Worm (Caenorhabditis elegans) whole organism, L4 larva: ENCODE data around the gene F59F5.7.

Experiments used
- F26F4.8 ChIP-seq: fragments of 200-800 bp; sonication (Bioruptor generic); conservative IDR thresholded peaks from 2 replicates; pipeline ENCODE4 v1.3.6; 2022; ENCODE audit warnings: missing genetic modification characterization, missing compliant biosample characterization
- F37D6.2 ChIP-seq: sonication (generic microtip); optimal IDR thresholded peaks from 2 replicates; lab custom pipeline; 2016; ENCODE audit warnings: mild to moderate bottlenecking, missing genetic modification characterization, missing compliant biosample characterization
- T20F7.1 ChIP-seq: fragments of 200-800 bp; sonication (Bioruptor generic); optimal IDR thresholded peaks from 2 replicates; lab custom pipeline; 2018; ENCODE audit warnings: mild to moderate bottlenecking, missing genetic modification characterization, missing compliant biosample characterization
- T26A8.4 ChIP-seq: fragments of 200-800 bp; sonication (Bioruptor generic); IDR thresholded peaks from 2 replicates; pipeline ENCODE4 v1.3.6; 2022; ENCODE audit warnings: missing genetic modification characterization, missing compliant biosample characterization
- Y75B8A.6 ChIP-seq: fragments of 200-800 bp; sonication (Bioruptor generic); IDR thresholded peaks from 2 replicates; pipeline ENCODE4 v1.3.6; 2022; ENCODE audit warnings: missing genetic modification reagents, missing genetic modification characterization, missing compliant biosample characterization
- ZK337.2 ChIP-seq: fragments of 200-800 bp; sonication (Bioruptor generic); IDR thresholded peaks from 2 replicates; pipeline ENCODE4 v1.3.6; 2022; ENCODE audit warnings: missing genetic modification reagents, missing genetic modification characterization, missing compliant biosample characterization
- ama-1 ChIP-seq: fragments of 150-350 bp; optimal IDR thresholded peaks from 2 replicates; lab custom pipeline; 2014; ENCODE audit warnings: inconsistent platforms, mixed read lengths
- arid-1 ChIP-seq: fragments of 200-800 bp; sonication (Bioruptor generic); conservative IDR thresholded peaks from 2 replicates; pipeline ENCODE4 v1.3.6; 2022; ENCODE audit warnings: missing genetic modification reagents, missing genetic modification characterization, missing compliant biosample characterization
- ceh-20 ChIP-seq: fragments of 200-800 bp; sonication (Bioruptor generic); IDR thresholded peaks from 2 replicates; pipeline ENCODE4 v1.3.6; 2022; ENCODE audit warnings: missing genetic modification reagents, missing genetic modification characterization, missing compliant biosample characterization
- ceh-28 ChIP-seq: fragments of 150-350 bp; optimal IDR thresholded peaks from 2 replicates; lab custom pipeline; 2014; ENCODE audit warnings: missing biosample characterization, missing genetic modification reagents, missing genetic modification characterization
- ceh-32 ChIP-seq: sonication (generic microtip); optimal IDR thresholded peaks from 2 replicates; lab custom pipeline; 2016; ENCODE audit warnings: mild to moderate bottlenecking, missing genetic modification characterization, missing compliant biosample characterization; ENCODE audit not compliant: poor library complexity
- ceh-44 ChIP-seq: fragments of 200-800 bp; sonication (Bioruptor generic); IDR thresholded peaks from 2 replicates; pipeline ENCODE4 v1.3.6; 2022; ENCODE audit warnings: missing genetic modification reagents, missing genetic modification characterization, missing compliant biosample characterization
- ceh-82 ChIP-seq: sonication (generic microtip); optimal IDR thresholded peaks from 2 replicates; lab custom pipeline; 2017; ENCODE audit warnings: missing biosample characterization, missing genetic modification characterization
- ces-1 ChIP-seq: fragments of 150-350 bp; sonication (generic microtip); optimal IDR thresholded peaks from 4 replicates; lab custom pipeline; 2014; ENCODE audit warnings: missing biosample characterization, missing genetic modification reagents, missing genetic modification characterization
- cey-2 ChIP-seq: sonication (generic microtip); optimal IDR thresholded peaks from 3 replicates; lab custom pipeline; 2017; ENCODE audit warnings: missing genetic modification characterization, mild to moderate bottlenecking, missing compliant biosample characterization, antibody characterized with exemption, borderline replicate concordance; ENCODE audit not compliant: insufficient read depth
- ctbp-1 ChIP-seq: fragments of 200-800 bp; sonication (Bioruptor generic); IDR thresholded peaks from 2 replicates; pipeline ENCODE4 v1.3.6; 2022; ENCODE audit warnings: missing genetic modification reagents, missing genetic modification characterization, missing compliant biosample characterization
- daf-12 ChIP-seq: fragments of 150-350 bp; optimal IDR thresholded peaks from 2 replicates; lab custom pipeline; 2014; ENCODE audit warnings: missing biosample characterization, missing genetic modification reagents, missing genetic modification characterization
- dpl-1 ChIP-seq: fragments of 150-350 bp; optimal IDR thresholded peaks from 2 replicates; lab custom pipeline; 2014; ENCODE audit warnings: missing biosample characterization, missing genetic modification reagents, missing genetic modification characterization
- duxl-1 ChIP-seq: sonication (generic microtip); optimal IDR thresholded peaks from 2 replicates; lab custom pipeline; 2016; ENCODE audit warnings: mild to moderate bottlenecking, missing genetic modification characterization, moderate library complexity, missing compliant biosample characterization; ENCODE audit not compliant: poor library complexity
- egl-43 ChIP-seq: fragments of 200-800 bp; sonication (Bioruptor generic); IDR thresholded peaks from 2 replicates; pipeline ENCODE4 v1.3.6; 2022; ENCODE audit warnings: missing genetic modification reagents, missing genetic modification characterization, missing compliant biosample characterization
- fos-1 ChIP-seq: fragments of 150-350 bp; optimal IDR thresholded peaks from 2 replicates; lab custom pipeline; 2014; ENCODE audit warnings: missing biosample characterization, missing genetic modification characterization
- gei-8 ChIP-seq: fragments of 200-800 bp; sonication (Bioruptor generic); optimal IDR thresholded peaks from 2 replicates; lab custom pipeline; 2018; ENCODE audit warnings: mild to moderate bottlenecking, missing genetic modification characterization, missing compliant biosample characterization
- hlh-30 ChIP-seq: sonication (generic microtip); optimal IDR thresholded peaks from 2 replicates; lab custom pipeline; 2017; ENCODE audit warnings: antibody characterized with exemption, mild to moderate bottlenecking, missing genetic modification characterization, missing compliant biosample characterization; ENCODE audit not compliant: insufficient read depth
- jun-1 ChIP-seq: fragments of 150-350 bp; optimal IDR thresholded peaks from 2 replicates; lab custom pipeline; 2014; ENCODE audit warnings: missing biosample characterization, missing genetic modification reagents, missing genetic modification characterization
- lin-15B ChIP-seq: fragments of 150-350 bp; sonication (generic microtip); optimal IDR thresholded peaks from 3 replicates; lab custom pipeline; 2014; ENCODE audit warnings: missing biosample characterization, missing genetic modification characterization
- lin-29 ChIP-seq: fragments of 200-800 bp; sonication (Bioruptor generic); IDR thresholded peaks from 2 replicates; pipeline ENCODE4 v1.3.6; 2022; ENCODE audit warnings: missing genetic modification reagents, missing genetic modification characterization, missing compliant biosample characterization
- lin-39 ChIP-seq: fragments of 150-350 bp; optimal IDR thresholded peaks from 2 replicates; lab custom pipeline; 2014; ENCODE audit warnings: missing biosample characterization, missing genetic modification reagents, missing genetic modification characterization
- madf-5 ChIP-seq, 2 experiments: fragments of 200-800 bp; sonication (Bioruptor generic); IDR thresholded peaks; 2 replicates each; pipeline ENCODE4 v1.3.6; 2022; ENCODE audit warnings: missing compliant biosample characterization in 2 of 2, missing genetic modification characterization in 2 of 2
- mdl-1 ChIP-seq, 2 experiments: fragments of 150-350 bp in 1 of 2; sonication (generic microtip) in 1 of 2; optimal IDR thresholded peaks; 2 replicates each; lab custom pipeline; 2014 to 2017; ENCODE audit warnings: missing biosample characterization in 2 of 2, missing genetic modification characterization in 2 of 2
- mes-2 ChIP-seq: sonication (generic microtip); optimal IDR thresholded peaks from 2 replicates; lab custom pipeline; 2016; ENCODE audit warnings: missing genotype, mild to moderate bottlenecking, missing genetic modification characterization, missing compliant biosample characterization; ENCODE audit not compliant: poor library complexity, severe bottlenecking
- nhr-10 ChIP-seq: fragments of 150-350 bp; optimal IDR thresholded peaks from 2 replicates; lab custom pipeline; 2014; ENCODE audit warnings: missing biosample characterization, missing genetic modification characterization
- nhr-11 ChIP-seq: fragments of 150-350 bp; optimal IDR thresholded peaks from 2 replicates; lab custom pipeline; 2014; ENCODE audit warnings: missing biosample characterization, missing genetic modification characterization
- nhr-111 ChIP-seq: fragments of 200-800 bp; sonication (Bioruptor generic); optimal IDR thresholded peaks from 2 replicates; lab custom pipeline; 2018; ENCODE audit warnings: mild to moderate bottlenecking, missing genetic modification characterization, missing compliant biosample characterization
- nhr-28 ChIP-seq: fragments of 150-350 bp; optimal IDR thresholded peaks from 2 replicates; lab custom pipeline; 2014; ENCODE audit warnings: missing biosample characterization, missing genetic modification characterization
- nhr-41 ChIP-seq: fragments of 200-800 bp; sonication (Bioruptor generic); IDR thresholded peaks from 2 replicates; pipeline ENCODE4 v1.3.6; 2022; ENCODE audit warnings: missing genetic modification reagents, missing genetic modification characterization, missing compliant biosample characterization
- nhr-42 ChIP-seq: fragments of 200-800 bp; sonication (Bioruptor generic); IDR thresholded peaks from 2 replicates; pipeline ENCODE4 v1.3.6; 2022; ENCODE audit warnings: missing genetic modification characterization, missing compliant biosample characterization
- nhr-76 ChIP-seq: fragments of 150-350 bp; optimal IDR thresholded peaks from 2 replicates; lab custom pipeline; 2014; ENCODE audit warnings: missing biosample characterization, missing genetic modification characterization
- nhr-77 ChIP-seq: fragments of 150-350 bp; optimal IDR thresholded peaks from 2 replicates; lab custom pipeline; 2014; ENCODE audit warnings: missing biosample characterization, missing genetic modification characterization
- pqm-1 ChIP-seq: sonication (generic microtip); optimal IDR thresholded peaks from 2 replicates; lab custom pipeline; 2017; ENCODE audit warnings: missing biosample characterization, missing genetic modification characterization
- rbr-2 ChIP-seq: sonication (generic microtip); optimal IDR thresholded peaks from 2 replicates; lab custom pipeline; 2016; ENCODE audit warnings: missing genotype, missing genetic modification characterization, missing compliant biosample characterization
- sdz-12 ChIP-seq: fragments of 200-800 bp; sonication (Bioruptor generic); optimal IDR thresholded peaks from 2 replicates; lab custom pipeline; 2018; ENCODE audit warnings: mild to moderate bottlenecking, missing genetic modification characterization, missing compliant biosample characterization
- set-16 ChIP-seq: fragments of 200-800 bp; sonication (Bioruptor generic); IDR thresholded peaks from 2 replicates; pipeline ENCODE4 v1.3.6; 2022; ENCODE audit warnings: missing genetic modification reagents, missing genetic modification characterization, missing compliant biosample characterization
- snpc-1.2 ChIP-seq: fragments of 200-800 bp; sonication (Bioruptor generic); IDR thresholded peaks from 2 replicates; pipeline ENCODE4 v1.3.6; 2022; ENCODE audit warnings: missing genetic modification reagents, missing genetic modification characterization, missing compliant biosample characterization
- snpc-4 ChIP-seq: fragments of 150-350 bp; optimal IDR thresholded peaks from 2 replicates; lab custom pipeline; 2014; ENCODE audit warnings: missing biosample characterization, missing genetic modification characterization
- spr-3 ChIP-seq: fragments of 200-800 bp; sonication (Bioruptor generic); optimal IDR thresholded peaks from 2 replicates; lab custom pipeline; 2018; ENCODE audit warnings: mild to moderate bottlenecking, missing genetic modification characterization, missing compliant biosample characterization
- tag-97 ChIP-seq: fragments of 200-800 bp; sonication (Bioruptor generic); IDR thresholded peaks from 2 replicates; pipeline ENCODE4 v1.3.6; 2022; ENCODE audit warnings: missing genetic modification characterization, missing compliant biosample characterization
- vab-7 ChIP-seq: fragments of 200-800 bp; sonication (Bioruptor generic); IDR thresholded peaks from 2 replicates; pipeline ENCODE4 v1.3.6; 2022; ENCODE audit warnings: missing genetic modification reagents, missing genetic modification characterization, missing compliant biosample characterization
- zag-1 ChIP-seq: fragments of 150-350 bp; optimal IDR thresholded peaks from 2 replicates; lab custom pipeline; 2014; ENCODE audit warnings: missing biosample characterization, missing genetic modification characterization
- zfp-3 ChIP-seq: fragments of 200-800 bp; sonication (Bioruptor generic); conservative IDR thresholded peaks from 2 replicates; pipeline ENCODE4 v1.3.6; 2022; ENCODE audit warnings: missing genetic modification reagents, missing genetic modification characterization, missing compliant biosample characterization
- ztf-11 ChIP-seq: fragments of 150-350 bp; optimal IDR thresholded peaks from 2 replicates; lab custom pipeline; 2014; ENCODE audit warnings: missing biosample characterization, missing genetic modification characterization

The F59F5.7 gene

DNA sequence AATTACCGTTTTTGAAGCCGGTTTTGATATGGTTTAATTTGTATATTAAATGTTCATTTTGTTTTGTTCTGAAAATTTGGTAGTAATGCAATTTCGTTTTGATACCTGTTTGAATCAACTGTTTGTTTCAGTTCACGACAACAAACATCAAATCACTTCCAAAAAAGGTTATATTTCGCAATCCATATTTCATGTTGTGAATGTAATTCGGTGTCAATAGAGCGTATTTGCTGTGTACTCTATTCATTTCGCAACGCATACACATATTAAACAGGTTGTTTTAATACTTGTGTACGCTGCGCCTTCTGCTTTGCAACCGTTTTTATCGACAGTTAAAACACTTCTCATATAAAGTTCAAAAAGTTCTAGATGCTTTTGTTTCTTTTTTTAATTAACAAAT is 17.1 kb downstream of the F59F5.7 start (continued):
- TF ChIP-seq F37D6.2 (no peak), fos-1 (no peak), Y75B8A.6 (GFP tag; lab: Robert Waterston, UW) (no peak), lin-15B (no peak), ceh-32 (no peak), zfp-3 (no peak), madf-5 (GFP tag; IDR thresholded peaks at IDR 0.05; lab: Robert Waterston, UW) (no peak), pqm-1 (tag; lab: Kevin White, UChicago) (peak; percentile 46), egl-43 (GFP tag; lab: Robert Waterston, UW) (no peak), ZK337.2 (no peak), gei-8 (GFP tag; lab: Kevin White, UChicago) (no peak), dpl-1 (GFP tag; lab: Kevin White, UChicago) (peak; percentile 23), T26A8.4 (GFP tag; lab: Robert Waterston, UW) (no peak), nhr-10 (no peak), nhr-42 (GFP tag; lab: Robert Waterston, UW) (no peak), lin-29 (GFP tag; lab: Robert Waterston, UW) (no peak), ceh-20 (no peak), ceh-82 (no peak), tag-97 (GFP tag; lab: Robert Waterston, UW) (no peak), ama-1 (no peak), rbr-2 (tag; lab: Kevin White, UChicago) (peak; percentile 5), ceh-28 (no peak), vab-7 (GFP tag; lab: Robert Waterston, UW) (no peak), zag-1 (tag; lab: Kevin White, UChicago) (no peak), nhr-41 (GFP tag; lab: Robert Waterston, UW) (no peak), mes-2 (tag; lab: Kevin White, UChicago) (peak; percentile 75), hlh-30 (tag; lab: Kevin White, UChicago) (no peak), daf-12 (tag; lab: Kevin White, UChicago) (no peak), sdz-12 (GFP tag; lab: Kevin White, UChicago) (no peak), mdl-1 (tag; optimal IDR thresholded peaks at IDR 0.05; lab: Kevin White, UChicago) (no peak), spr-3 (no peak), nhr-77 (tag; lab: Kevin White, UChicago) (peak; percentile 91), snpc-4 (no peak)

DNA sequence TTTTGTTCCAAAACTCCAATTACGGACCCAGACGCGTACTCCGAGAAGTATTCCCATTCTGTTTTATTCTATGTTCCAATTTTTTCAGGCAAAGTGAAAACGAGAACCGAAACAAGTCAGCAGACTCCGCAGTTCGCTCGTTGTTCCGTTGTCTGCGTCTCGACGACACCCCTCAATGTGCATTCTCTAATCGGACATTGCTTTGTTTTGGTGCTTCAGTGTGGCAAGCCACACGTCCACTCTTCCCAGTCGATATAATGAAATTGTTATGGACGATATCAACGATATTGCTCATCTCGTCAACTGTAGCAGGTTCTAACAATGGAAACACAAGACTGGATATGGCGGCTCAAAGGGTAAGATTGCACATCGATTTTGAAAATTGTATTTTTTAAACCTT is 17.6 kb downstream of the F59F5.7 start, which contains the start of gene nhx-5:
TSS of gene nhx-5 (plus strand) at position 82 of the 400 bp plus-strand sequence.
- TF ChIP-seq T26A8.4 (GFP tag; lab: Robert Waterston, UW), result no peak
- TF ChIP-seq mes-2 (tag; lab: Kevin White, UChicago), result peak; percentile 4
- no peak for TF ChIP-seq nhr-76 (tag; lab: Kevin White, UChicago)
- TF ChIP-seq hlh-30 (tag; lab: Kevin White, UChicago), result peak; percentile 31
- TF ChIP-seq ces-1 (GFP tag; lab: Kevin White, UChicago), result no peak
- no peak for TF ChIP-seq cey-2
- no peak for TF ChIP-seq set-16
- no peak for TF ChIP-seq duxl-1 (tag; lab: Kevin White, UChicago)

DNA sequence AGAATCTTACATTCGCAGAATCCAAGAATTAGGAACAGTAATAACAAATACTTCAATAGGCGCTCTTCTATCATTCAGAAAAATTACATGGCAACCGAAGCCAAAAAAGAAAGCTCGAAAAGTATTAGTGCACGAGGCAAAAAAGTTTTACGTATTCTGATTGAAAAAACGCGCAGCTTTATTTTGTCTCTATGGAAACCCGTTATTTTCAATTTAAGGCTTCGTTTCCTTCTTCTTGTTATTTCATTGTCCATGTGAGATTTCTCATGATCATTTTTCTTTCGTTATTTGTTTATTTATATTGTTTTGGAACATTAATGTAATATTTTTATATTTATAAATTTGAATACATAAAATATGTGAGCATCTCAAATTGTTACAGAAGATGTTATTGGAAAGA is 30.2 kb downstream of the F59F5.7 start, which contains the start of gene F57C7.4:
TSS of gene F57C7.4 (minus strand) at position 101 of the 400 bp plus-strand sequence.
- TF ChIP-seq arid-1, result no peak
- no peak for TF ChIP-seq ztf-11
- no peak for TF ChIP-seq T20F7.1 (GFP tag; lab: Kevin White, UChicago)
- no peak for TF ChIP-seq gei-8 (GFP tag; lab: Kevin White, UChicago)
- no peak for TF ChIP-seq ceh-44 (GFP tag; lab: Robert Waterston, UW)
- no peak for TF ChIP-seq lin-39 (tag; lab: Kevin White, UChicago)
- TF ChIP-seq Y75B8A.6 (GFP tag; lab: Robert Waterston, UW), result no peak
- TF ChIP-seq nhr-111 (GFP tag; lab: Kevin White, UChicago), result no peak
- no peak for TF ChIP-seq jun-1 (tag; lab: Kevin White, UChicago)
- TF ChIP-seq tag-97 (GFP tag; lab: Robert Waterston, UW), result no peak
- no peak for TF ChIP-seq ctbp-1 (GFP tag; lab: Robert Waterston, UW)
- no peak for TF ChIP-seq ceh-82
- TF ChIP-seq F26F4.8 (GFP tag; lab: Robert Waterston, UW), result no peak
- TF ChIP-seq snpc-1.2 (GFP tag; lab: Robert Waterston, UW), result no peak
- TF ChIP-seq nhr-28, result no peak
- no peak for TF ChIP-seq nhr-11 (tag; lab: Kevin White, UChicago)
